Fruit fly (Drosophila melanogaster): ENCODE results near the gene RunxA.

RunxA gene

dm6 chrX:20631160-20631559 is 7.6 kb upstream of the RunxA start (continued):
- TF ChIP-seq Asciz (GFP tag; optimal IDR thresholded peaks at IDR 0.05), result peak; percentile 47
- no peak for TF ChIP-seq CG13624 (GFP tag; optimal IDR thresholded peaks at IDR 0.05)
- TF ChIP-seq CG9437 (GFP tag; optimal IDR thresholded peaks at IDR 0.05), result peak; percentile 42
- TF ChIP-seq CG4424 (GFP tag; optimal IDR thresholded peaks at IDR 0.05), result peak; percentile 61
- no peak for TF ChIP-seq trem (tag; optimal IDR thresholded peaks at IDR 0.05)
- no peak for TF ChIP-seq pzg (GFP tag; optimal IDR thresholded peaks at IDR 0.05)

dm6 chrX:20629360-20629759 is 5.8 kb upstream of the RunxA start:
- no peak for TF ChIP-seq CG15073 (GFP tag; optimal IDR thresholded peaks at IDR 0.05)
- no peak for TF ChIP-seq ato (GFP tag; IDR thresholded peaks at IDR 0.05; ENCODE audit: partially characterized antibody)
- TF ChIP-seq Poxn (GFP tag; IDR thresholded peaks at IDR 0.05), result no peak
- TF ChIP-seq ro (GFP tag; IDR thresholded peaks at IDR 0.05), result no peak
- peak; percentile 6 for TF ChIP-seq cg (GFP tag; optimal IDR thresholded peaks at IDR 0.05)
- TF ChIP-seq gsb-n (tag; optimal IDR thresholded peaks at IDR 0.05), result no peak
- TF ChIP-seq CG2129 (GFP tag; IDR thresholded peaks at IDR 0.05; ENCODE audit: partially characterized antibody), result no peak
- no peak for TF ChIP-seq CG16863 (GFP tag; optimal IDR thresholded peaks at IDR 0.05)
- peak; percentile 80 for TF ChIP-seq Nf-YB (GFP tag; optimal IDR thresholded peaks at IDR 0.05)
- peak; percentile 58 for TF ChIP-seq Nf-YC (tag; optimal IDR thresholded peaks at IDR 0.05)
- peak; percentile 86 for TF ChIP-seq CTCF (GFP tag; optimal IDR thresholded peaks at IDR 0.05)
- TF ChIP-seq CG11456 (GFP tag; IDR thresholded peaks at IDR 0.05), result 0 out of 3 replicates have a peak, but pooled peaks have one; percentile 22
- no peak for TF ChIP-seq ems (GFP tag; optimal IDR thresholded peaks at IDR 0.05)

dm6 chrX:20612979-20613378 is 10.6 kb downstream of the RunxA start:
- peak; percentile 87 for TF ChIP-seq z (GFP tag; IDR thresholded peaks at IDR 0.05)
- no peak for TF ChIP-seq Aef1 (GFP tag; IDR thresholded peaks at IDR 0.05)
- TF ChIP-seq ara (GFP tag; IDR thresholded peaks at IDR 0.05), result no peak

DNA sequence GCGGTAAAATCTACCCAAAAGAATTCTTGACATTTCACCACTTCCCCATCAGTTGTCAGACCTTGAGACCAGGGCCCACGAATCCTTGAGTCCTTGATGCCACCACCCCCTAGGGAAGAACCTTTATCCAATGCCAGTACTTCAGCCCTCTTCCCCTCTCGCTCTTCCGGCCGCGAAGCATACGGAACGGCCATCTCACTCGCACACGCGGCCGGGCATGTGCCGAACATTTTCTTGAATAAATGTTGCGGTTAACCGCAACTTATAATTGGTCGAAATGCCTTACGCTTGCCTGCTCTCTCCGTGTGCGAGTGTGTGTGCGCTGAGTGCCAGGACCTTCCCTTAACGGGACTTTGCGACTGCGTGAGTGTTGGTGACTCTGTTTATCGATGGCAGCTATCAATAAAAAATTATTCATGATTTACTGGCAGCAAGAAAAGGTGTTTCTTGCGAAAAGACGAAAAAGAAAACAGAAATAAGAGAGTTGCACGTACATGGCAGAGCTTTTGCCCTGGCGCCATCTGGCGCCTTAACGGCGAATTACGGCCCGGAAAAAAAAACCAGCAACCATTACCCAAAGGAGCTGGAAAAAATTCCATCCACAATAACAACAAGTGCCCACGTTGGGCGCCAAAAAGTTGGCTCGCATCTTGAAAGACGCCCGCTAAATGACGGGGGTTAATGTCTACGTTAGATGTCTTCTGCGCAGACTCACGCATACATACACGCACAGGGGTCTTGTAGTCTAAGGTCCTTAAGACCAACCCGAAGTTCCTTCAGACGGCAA is 40.6 kb downstream of the RunxA start:
- TF ChIP-seq CG17385 (GFP tag; optimal IDR thresholded peaks at IDR 0.05) (no peak), toy (GFP tag; IDR thresholded peaks at IDR 0.05) (no peak), Ada2b (GFP tag; IDR thresholded peaks at IDR 0.05) (no peak), pros (GFP tag; optimal IDR thresholded peaks at IDR 0.05) (peak; percentile 60), abd-A (tag; optimal IDR thresholded peaks at IDR 0.05) (peak; percentile 74), Nf-YB (GFP tag; optimal IDR thresholded peaks at IDR 0.05) (peak; percentile 97), da (GFP tag; optimal IDR thresholded peaks at IDR 0.05) (no peak), sens-2 (GFP tag; IDR thresholded peaks at IDR 0.05) (no peak), vfl (GFP tag; optimal IDR thresholded peaks at IDR 0.05) (no peak), Nf-YC (tag; optimal IDR thresholded peaks at IDR 0.05) (peak; percentile 97), bab2 (GFP tag; optimal IDR thresholded peaks at IDR 0.05) (no peak), Dfd (GFP tag; optimal IDR thresholded peaks at IDR 0.05) (no peak), CTCF (GFP tag; optimal IDR thresholded peaks at IDR 0.05) (peak; percentile 70), CG10431 (GFP tag; optimal IDR thresholded peaks at IDR 0.05) (no peak), CG31365 (tag; optimal IDR thresholded peaks at IDR 0.05) (no peak), cg (GFP tag; optimal IDR thresholded peaks at IDR 0.05) (peak; percentile 44), CG6791 (GFP tag; IDR thresholded peaks at IDR 0.05; ENCODE audit: partially characterized antibody) (no peak), seq (GFP tag; IDR thresholded peaks at IDR 0.05) (peak; percentile 91), ewg (GFP tag; optimal IDR thresholded peaks at IDR 0.05) (peak; percentile 52), CG31388 (GFP tag; optimal IDR thresholded peaks at IDR 0.05) (no peak), CG6854 (GFP tag; optimal IDR thresholded peaks at IDR 0.05) (no peak), CG4282 (GFP tag; optimal IDR thresholded peaks at IDR 0.05) (no peak), Ravus (GFP tag; IDR thresholded peaks at IDR 0.05) (no peak), ATbp (GFP tag; optimal IDR thresholded peaks at IDR 0.05) (no peak), CG1832 (GFP tag; optimal IDR thresholded peaks at IDR 0.05) (peak; percentile 75), CG10321 (GFP tag; IDR thresholded peaks at IDR 0.05) (peak; percentile 38; the same call in 1 of the 2 replicates), CG12942 (GFP tag; optimal IDR thresholded peaks at IDR 0.05) (no peak), dimm (GFP tag; IDR thresholded peaks at IDR 0.05) (no peak)

All from whole organism, embryonic.